Worm (Caenorhabditis elegans): ENCODE results near the gene flr-4.

- TF ChIP-seq ref-2 (tag; optimal IDR thresholded peaks at IDR 0.05) = no peak
- no peak for TF ChIP-seq fkh-10 (GFP tag; optimal IDR thresholded peaks at IDR 0.05)
- TF ChIP-seq nhr-11 (tag; optimal IDR thresholded peaks at IDR 0.05) = no peak
- TF ChIP-seq ceh-6 (GFP tag; optimal IDR thresholded peaks at IDR 0.05) = no peak
- TF ChIP-seq pax-1 (tag; optimal IDR thresholded peaks at IDR 0.05) = no peak
Observed at ce11 chrX:15078276-15078675, 10.9 kb upstream of the flr-4 start.

Measured in whole organism, late embryonic.